Fruit fly (Drosophila melanogaster) whole organism, pupa: Measurements from ENCODE around the gene CG32988.

Experiments
- CG10348 ChIP-seq: fragments of 200-800 bp; sonication (Bioruptor generic); IDR thresholded peaks from 2 replicates; pipeline ENCODE4 v1.3.6; 2022; ENCODE audit warnings: missing biosample characterization, missing genetic modification characterization
- CG12605 ChIP-seq: fragments of 200-800 bp; sonication (Bioruptor generic); IDR thresholded peaks from 2 replicates; pipeline ENCODE4 v1.3.6; 2022; ENCODE audit warnings: missing biosample characterization, missing genetic modification characterization
- CG13204 ChIP-seq: fragments of 200-800 bp; sonication (Bioruptor generic); optimal IDR thresholded peaks from 2 replicates; lab custom pipeline; 2018; ENCODE audit warnings: missing biosample characterization, mild to moderate bottlenecking, missing genetic modification characterization, moderate library complexity
- CG14655 ChIP-seq: fragments of 200-800 bp; sonication (Bioruptor generic); optimal IDR thresholded peaks from 3 replicates; lab custom pipeline; 2017; ENCODE audit warnings: mild to moderate bottlenecking, missing biosample characterization, missing genetic modification reagents, missing genetic modification characterization
- CG15710 ChIP-seq: fragments of 200-800 bp; sonication (Bioruptor generic); optimal IDR thresholded peaks from 2 replicates; lab custom pipeline; 2018; ENCODE audit warnings: missing biosample characterization, mild to moderate bottlenecking, missing genetic modification characterization, moderate library complexity
- CG17806 ChIP-seq: fragments of 200-800 bp; sonication (Bioruptor generic); optimal IDR thresholded peaks from 2 replicates; lab custom pipeline; 2018; ENCODE audit warnings: missing biosample characterization, mild to moderate bottlenecking, missing genetic modification characterization, moderate library complexity
- CG32121 ChIP-seq: fragments of 200-800 bp; sonication (Bioruptor generic); IDR thresholded peaks from 2 replicates; pipeline ENCODE4 v1.3.6; 2022; ENCODE audit warnings: missing biosample characterization, missing genetic modification characterization
- CG34367 ChIP-seq: fragments of 200-800 bp; sonication (Bioruptor generic); optimal IDR thresholded peaks from 2 replicates; lab custom pipeline; 2018; ENCODE audit warnings: missing biosample characterization, mild to moderate bottlenecking, missing genetic modification characterization
- CG4496 ChIP-seq: fragments of 200-800 bp; sonication (Bioruptor generic); IDR thresholded peaks from 3 replicates; pipeline ENCODE4 v1.3.6; 2022; ENCODE audit warnings: missing biosample characterization, missing genetic modification characterization
- CG8159 ChIP-seq: fragments of 200-800 bp; sonication (Bioruptor generic); optimal IDR thresholded peaks from 3 replicates; lab custom pipeline; 2018; ENCODE audit warnings: missing biosample characterization, mild to moderate bottlenecking, missing genetic modification characterization, moderate library complexity
- CG8301 ChIP-seq: fragments of 200-800 bp; sonication (Bioruptor generic); optimal IDR thresholded peaks from 2 replicates; lab custom pipeline; 2018; ENCODE audit warnings: missing biosample characterization, mild to moderate bottlenecking, missing genetic modification characterization
- CG9948 ChIP-seq: fragments of 200-800 bp; sonication (Bioruptor generic); optimal IDR thresholded peaks from 2 replicates; lab custom pipeline; 2018; ENCODE audit warnings: missing biosample characterization, mild to moderate bottlenecking, missing genetic modification characterization, moderate library complexity
- D1 ChIP-seq: fragments of 200-800 bp; sonication (Bioruptor generic); optimal IDR thresholded peaks from 2 replicates; lab custom pipeline; 2018; ENCODE audit warnings: missing biosample characterization, mild to moderate bottlenecking, missing genetic modification characterization, moderate library complexity
- EcR ChIP-seq: fragments of 200-800 bp; sonication (Bioruptor generic); optimal IDR thresholded peaks from 3 replicates; lab custom pipeline; 2019; ENCODE audit warnings: missing biosample characterization, missing genetic modification characterization, mild to moderate bottlenecking, moderate library complexity, missing genetic modification reagents
- Ets98B ChIP-seq: fragments of 200-800 bp; sonication (Bioruptor generic); IDR thresholded peaks from 2 replicates; pipeline ENCODE4 v1.3.6; 2022; ENCODE audit warnings: missing biosample characterization, missing genetic modification characterization
- Pif1A ChIP-seq: fragments of 200-800 bp; sonication (Bioruptor generic); optimal IDR thresholded peaks from 3 replicates; lab custom pipeline; 2016; ENCODE audit warnings: missing biosample characterization, missing genetic modification characterization
- Pif1B ChIP-seq: fragments of 200-800 bp; sonication (Bioruptor generic); optimal IDR thresholded peaks from 3 replicates; lab custom pipeline; 2016; ENCODE audit warnings: missing biosample characterization, missing genetic modification characterization
- Snoo ChIP-seq: fragments of 200-800 bp; sonication (Bioruptor generic); optimal IDR thresholded peaks from 3 replicates; lab custom pipeline; 2017; ENCODE audit warnings: missing biosample characterization, mild to moderate bottlenecking, missing genetic modification characterization, inconsistent platforms
- fd96Ca ChIP-seq: fragments of 200-800 bp; sonication (Bioruptor generic); IDR thresholded peaks from 3 replicates; pipeline ENCODE4 v1.3.6; 2022; ENCODE audit warnings: missing biosample characterization, missing genetic modification characterization
- gl ChIP-seq: fragments of 200-800 bp; sonication (Bioruptor generic); optimal IDR thresholded peaks from 2 replicates; lab custom pipeline; 2018; ENCODE audit warnings: missing biosample characterization, mild to moderate bottlenecking, missing genetic modification characterization
- rn ChIP-seq: fragments of 200-800 bp; sonication (Bioruptor generic); IDR thresholded peaks from 2 replicates; pipeline ENCODE4 v1.3.6; 2022; ENCODE audit warnings: missing biosample characterization, missing genetic modification characterization

CG32988 gene

DNA sequence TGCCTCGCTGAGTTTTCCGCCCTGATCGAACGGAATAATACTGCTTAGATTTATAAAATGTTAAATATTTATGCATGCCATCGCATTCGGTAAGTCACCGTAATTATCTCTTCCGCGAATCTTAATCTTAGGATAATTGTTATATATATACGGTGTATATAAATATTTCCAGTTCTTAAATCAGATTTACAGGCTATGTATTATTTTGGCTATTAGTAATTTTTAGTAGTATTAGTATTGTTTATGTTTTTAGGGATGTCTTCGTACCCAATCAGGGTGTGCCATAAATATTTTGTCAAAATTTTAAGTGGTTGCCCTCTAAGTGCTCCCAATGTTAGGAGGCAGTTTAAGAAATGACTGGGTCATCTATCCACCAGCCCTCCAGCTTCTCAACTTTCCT, 2.2 kb upstream of the CG32988 start, which contains the start of gene CG32986:
Gene CG32986, plus strand, starts transcription at position 301 of the 400 bp plus-strand sequence.
- TF ChIP-seq Snoo (tag; lab: Kevin White, UChicago) (no peak), CG17806 (tag; lab: Kevin White, UChicago) (no peak), CG12605 (GFP tag; lab: Robert Waterston, UW) (no peak), Pif1A (GFP tag; lab: Kevin White, UChicago) (no peak), CG4496 (no peak), Ets98B (no peak), Pif1B (GFP tag; lab: Kevin White, UChicago) (no peak), D1 (no peak)

DNA sequence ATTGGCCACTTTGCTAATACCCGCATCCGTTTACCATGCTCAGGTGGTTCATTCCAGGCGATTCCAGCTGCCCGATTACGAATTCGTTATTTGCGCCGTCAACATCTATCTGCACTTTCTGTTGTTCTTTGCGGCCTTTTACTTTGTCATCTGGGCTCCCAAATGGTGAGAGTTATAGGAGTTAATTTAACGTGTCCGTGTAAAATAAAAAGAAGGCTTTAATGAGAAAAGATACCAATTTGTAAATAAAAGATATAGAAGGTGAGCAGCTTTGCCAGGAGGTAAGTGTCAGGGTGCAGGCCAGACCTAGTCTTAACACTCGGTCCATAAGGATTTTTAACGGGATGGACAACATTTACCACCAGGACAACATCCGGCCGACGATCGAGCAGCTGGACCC, 1.2 kb upstream of the CG32988 start, which contains the start of gene CG32987:
Gene CG32987, plus strand, starts transcription at position 301 of the 400 bp plus-strand sequence.
- TF ChIP-seq Snoo (tag; lab: Kevin White, UChicago) (no peak), CG12605 (GFP tag; lab: Robert Waterston, UW) (no peak), CG15710 (tag; lab: Kevin White, UChicago) (no peak), CG9948 (tag; lab: Kevin White, UChicago) (no peak), fd96Ca (GFP tag; lab: Robert Waterston, UW) (no peak), EcR (GFP tag; lab: Kevin White, UChicago) (no peak), CG4496 (no peak), Pif1A (GFP tag; lab: Kevin White, UChicago) (no peak), CG14655 (GFP tag; lab: Kevin White, UChicago) (no peak), CG34367 (tag; lab: Kevin White, UChicago) (no peak), rn (GFP tag; lab: Robert Waterston, UW) (no peak)
- TF ChIP-seq, all 21 proteins: peak for 0

DNA sequence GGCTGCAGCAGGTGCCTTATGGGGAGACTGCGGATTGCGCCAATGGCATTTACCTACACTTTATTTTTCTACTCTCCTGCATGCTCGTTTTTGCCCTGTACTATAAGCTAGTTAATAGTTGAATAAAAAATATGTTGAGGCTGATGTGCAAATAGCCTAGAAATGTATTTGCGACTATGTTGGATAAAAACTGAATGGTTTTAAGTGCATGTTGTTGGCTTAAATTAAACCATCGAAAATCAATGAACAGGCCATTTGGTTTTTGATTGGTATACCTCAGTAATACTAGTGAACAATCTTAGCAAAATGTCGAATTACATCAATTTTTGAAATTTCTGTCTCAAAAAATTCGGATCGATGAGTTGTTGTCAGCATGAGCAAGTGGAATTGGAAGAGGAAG, 886 bp downstream of the CG32988 start, which contains the start of gene CG32983:
Gene CG32983, plus strand, starts transcription at position 301 of the 400 bp plus-strand sequence.
- no peak for TF ChIP-seq CG14655 (GFP tag; lab: Kevin White, UChicago)
- TF ChIP-seq CG32121 (GFP tag; lab: Robert Waterston, UW), result no peak
- no peak for TF ChIP-seq EcR (GFP tag; lab: Kevin White, UChicago)
- no peak for TF ChIP-seq CG4496
- TF ChIP-seq Ets98B, result no peak
- TF ChIP-seq Pif1B (GFP tag; lab: Kevin White, UChicago), result no peak
- no peak for TF ChIP-seq gl (tag; lab: Kevin White, UChicago)
- TF ChIP-seq CG13204, result no peak
- no peak for TF ChIP-seq CG17806 (tag; lab: Kevin White, UChicago)
- TF ChIP-seq fd96Ca (GFP tag; lab: Robert Waterston, UW), result no peak
- no peak for TF ChIP-seq CG12605 (GFP tag; lab: Robert Waterston, UW)
- TF ChIP-seq D1, result no peak
- TF ChIP-seq rn (GFP tag; lab: Robert Waterston, UW), result no peak
- no peak for TF ChIP-seq Snoo (tag; lab: Kevin White, UChicago)
- no peak for TF ChIP-seq CG8301 (tag; lab: Kevin White, UChicago)
- no peak for TF ChIP-seq Pif1A (GFP tag; lab: Kevin White, UChicago)
- no peak for TF ChIP-seq CG34367 (tag; lab: Kevin White, UChicago)

DNA sequence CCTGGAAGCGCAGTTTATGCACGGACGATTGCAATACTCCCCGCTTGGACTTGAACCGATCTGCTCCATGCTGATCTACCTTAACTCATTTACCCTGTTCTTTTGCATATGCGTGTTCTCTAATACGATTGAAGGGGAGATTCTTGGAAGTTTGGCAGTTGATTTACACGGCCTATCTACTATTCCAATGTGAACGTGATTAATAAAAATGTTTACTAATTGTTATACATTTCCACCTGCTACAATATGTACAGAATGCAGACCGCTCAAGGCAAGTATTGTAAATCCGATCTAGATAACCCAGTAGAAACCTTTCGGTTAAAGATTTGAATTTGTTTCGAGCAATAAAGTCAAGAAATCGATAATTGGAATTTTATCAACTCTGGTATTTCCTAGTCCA, 1.8 kb downstream of the CG32988 start, which contains the start of gene CG9483:
Gene CG9483, plus strand, starts transcription at position 301 of the 400 bp plus-strand sequence.
- TF ChIP-seq CG10348 (GFP tag; lab: Robert Waterston, UW) (no peak), D1 (no peak), rn (GFP tag; lab: Robert Waterston, UW) (no peak), CG13204 (no peak), CG8301 (tag; lab: Kevin White, UChicago) (no peak), CG4496 (no peak), gl (tag; lab: Kevin White, UChicago) (no peak), fd96Ca (GFP tag; lab: Robert Waterston, UW) (no peak), CG14655 (GFP tag; lab: Kevin White, UChicago) (no peak), CG8159 (tag; lab: Kevin White, UChicago) (no peak), CG34367 (tag; lab: Kevin White, UChicago) (no peak)

DNA sequence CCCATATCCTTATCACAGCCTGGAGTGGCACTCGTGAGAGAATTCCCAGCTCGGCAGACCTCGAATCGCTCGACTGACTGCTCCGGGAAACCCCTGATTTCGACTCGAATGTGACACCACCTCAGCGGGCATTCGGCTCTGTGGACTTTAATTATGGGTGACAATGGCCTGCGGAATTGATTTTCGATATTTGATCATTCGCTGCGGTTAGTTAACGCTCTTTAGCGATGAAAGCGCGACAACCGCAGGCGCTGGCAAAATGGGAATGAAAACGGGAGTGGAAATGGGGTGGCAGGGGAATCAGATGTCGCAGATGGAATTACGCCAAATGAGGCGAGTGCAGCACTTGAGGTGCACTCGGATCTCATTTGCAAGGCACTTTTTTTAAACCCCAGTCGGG, 7.0 kb downstream of the CG32988 start:
- TF ChIP-seq EcR (GFP tag; lab: Kevin White, UChicago) (no peak), CG14655 (GFP tag; lab: Kevin White, UChicago) (no peak), CG8301 (tag; lab: Kevin White, UChicago) (no peak), CG32121 (GFP tag; lab: Robert Waterston, UW) (no peak), Pif1B (GFP tag; lab: Kevin White, UChicago) (no peak), CG17806 (tag; lab: Kevin White, UChicago) (no peak), Pif1A (GFP tag; lab: Kevin White, UChicago) (no peak), CG15710 (tag; lab: Kevin White, UChicago) (no peak), CG4496 (no peak), Ets98B (no peak), rn (GFP tag; lab: Robert Waterston, UW) (no peak), fd96Ca (GFP tag; lab: Robert Waterston, UW) (no peak)

DNA sequence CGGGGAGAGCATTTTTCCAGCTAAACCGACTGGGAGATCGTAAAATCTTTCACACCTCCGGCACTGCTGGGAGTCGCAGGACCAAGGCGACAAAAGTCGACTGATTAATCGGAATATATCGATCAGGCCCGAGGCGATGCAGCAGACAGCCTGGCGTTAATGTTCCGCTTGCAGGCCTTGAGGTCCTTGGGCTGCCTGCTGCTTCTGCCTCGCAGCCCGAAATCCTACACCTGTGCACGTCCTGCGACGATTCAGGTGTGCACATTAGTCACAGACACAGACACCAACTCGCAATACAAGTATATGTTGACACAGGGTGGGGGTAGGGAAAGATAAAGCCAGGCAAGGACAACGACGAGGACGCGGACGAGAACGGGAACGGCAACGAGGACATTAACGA, 11.2 kb downstream of the CG32988 start:
- TF ChIP-seq Pif1A (GFP tag; lab: Kevin White, UChicago) (no peak), CG13204 (no peak), CG34367 (tag; lab: Kevin White, UChicago) (no peak), Pif1B (GFP tag; lab: Kevin White, UChicago) (no peak), CG8159 (tag; lab: Kevin White, UChicago) (no peak), EcR (GFP tag; lab: Kevin White, UChicago) (no peak), CG8301 (tag; lab: Kevin White, UChicago) (no peak), CG14655 (GFP tag; lab: Kevin White, UChicago) (no peak), gl (tag; lab: Kevin White, UChicago) (no peak), CG10348 (GFP tag; lab: Robert Waterston, UW) (no peak), CG12605 (GFP tag; lab: Robert Waterston, UW) (no peak), CG9948 (tag; lab: Kevin White, UChicago) (no peak), D1 (no peak), fd96Ca (GFP tag; lab: Robert Waterston, UW) (no peak)
